Fruit fly (Drosophila melanogaster): ENCODE measurements around the gene Tmtc1.

Tmtc1 gene

dm6 chr2L:2759654-2760053, 82.1 kb downstream of the Tmtc1 start, which contains the start of the genes HemK2, Snapin and Tnpo-SR (continued):
- TF ChIP-seq Ravus (GFP tag; IDR thresholded peaks at IDR 0.05) (peak; percentile 81), CG13775 (GFP tag; optimal IDR thresholded peaks at IDR 0.05) (peak; percentile 93), dati (GFP tag; IDR thresholded peaks at IDR 0.05) (peak; percentile 73), Hr78 (GFP tag; optimal IDR thresholded peaks at IDR 0.05) (no peak), Deaf1 (tag; optimal IDR thresholded peaks at IDR 0.05) (peak; percentile 70), CG16779 (GFP tag; IDR thresholded peaks at IDR 0.05) (peak; percentile 66; the same call in 1 of the 2 replicates), CG17359 (tag; optimal IDR thresholded peaks at IDR 0.05) (peak; percentile 91), CG32767 (GFP tag; IDR thresholded peaks at IDR 0.05) (peak; percentile 83; the same call in 1 of the 2 replicates), Pdp1 (GFP tag; optimal IDR thresholded peaks at IDR 0.05) (peak; percentile 86 to 88), Ada2b (GFP tag; IDR thresholded peaks at IDR 0.05) (peak; percentile 91), CG12155 (GFP tag; optimal IDR thresholded peaks at IDR 0.05) (peak; percentile 91), CG3163 (GFP tag; optimal IDR thresholded peaks at IDR 0.05) (peak; percentile 59), Atf3 (GFP tag; optimal IDR thresholded peaks at IDR 0.05) (peak; percentile 84), CG14667 (GFP tag; IDR thresholded peaks at IDR 0.05) (peak; percentile 90), chinmo (GFP tag; IDR thresholded peaks at IDR 0.05; ENCODE audit: partially characterized antibody) (peak; percentile 90; the same call in 3 of the 4 replicates), CG13287 (GFP tag; IDR thresholded peaks at IDR 0.05; ENCODE audit: partially characterized antibody) (peak; percentile 99), Xrp1 (GFP tag; IDR thresholded peaks at IDR 0.05) (peak; percentile 95), CG3995 (GFP tag; optimal IDR thresholded peaks at IDR 0.05) (peak; percentile 68), kni (GFP tag; optimal IDR thresholded peaks at IDR 0.05) (peak; percentile 82), CG10979 (tag; optimal IDR thresholded peaks at IDR 0.05) (peak; percentile 85), Mrtf (GFP tag; IDR thresholded peaks at IDR 0.05) (peak; percentile 91), CG8478 (optimal IDR thresholded peaks at IDR 0.05) (no peak), Asciz (GFP tag; optimal IDR thresholded peaks at IDR 0.05) (peak; percentile 72), CG7271 (tag; optimal IDR thresholded peaks at IDR 0.05) (peak; percentile 73), dan (GFP tag; IDR thresholded peaks at IDR 0.05) (no peak; the same call in 1 of the 2 replicates), ttk (GFP tag; IDR thresholded peaks at IDR 0.05) (peak; percentile 89), Dfd (GFP tag; optimal IDR thresholded peaks at IDR 0.05) (no peak), CG31224 (GFP tag; IDR thresholded peaks at IDR 0.05) (peak; percentile 84), abd-A (tag; optimal IDR thresholded peaks at IDR 0.05) (peak; percentile 95), CG8765 (GFP tag; IDR thresholded peaks at IDR 0.05) (peak; percentile 94), Ptx1 (GFP tag; IDR thresholded peaks at IDR 0.05) (peak; percentile 96), Six4 (GFP tag; optimal IDR thresholded peaks at IDR 0.05) (peak; percentile 77), mam (GFP tag; optimal IDR thresholded peaks at IDR 0.05) (peak; percentile 91), Lim3 (GFP tag; IDR thresholded peaks at IDR 0.05) (peak; percentile 60; the same call in 1 of the 2 replicates), CG17802 (tag; optimal IDR thresholded peaks at IDR 0.05) (peak; percentile 72), CHES-1-like (GFP tag; optimal IDR thresholded peaks at IDR 0.05) (peak; percentile 85), gt (GFP tag; IDR thresholded peaks at IDR 0.05) (peak; percentile 91), CG8924 (tag; optimal IDR thresholded peaks at IDR 0.05) (peak; percentile 92), Doc2 (GFP tag; IDR thresholded peaks at IDR 0.05) (no peak; the same call in 1 of the 2 replicates), CG4424 (GFP tag; optimal IDR thresholded peaks at IDR 0.05) (peak; percentile 90), pita (GFP tag; optimal IDR thresholded peaks at IDR 0.05) (no peak), br (optimal IDR thresholded peaks at IDR 0.05) (no peak), CG7987 (GFP tag; optimal IDR thresholded peaks at IDR 0.05) (peak; percentile 70), Dip2 (GFP tag; IDR thresholded peaks at IDR 0.05) (no peak; the same call in 1 of the 2 replicates), CG32532 (GFP tag; IDR thresholded peaks at IDR 0.05) (peak; percentile 93), cad (GFP tag; optimal IDR thresholded peaks at IDR 0.05) (no peak), CrebB (tag; optimal IDR thresholded peaks at IDR 0.05) (peak; percentile 88), CG6254 (GFP tag; optimal IDR thresholded peaks at IDR 0.05) (peak; percentile 73), CG10654 (GFP tag; optimal IDR thresholded peaks at IDR 0.05) (peak; percentile 80), trh (GFP tag; optimal IDR thresholded peaks at IDR 0.05) (peak; percentile 74), Hmx (GFP tag; optimal IDR thresholded peaks at IDR 0.05) (peak; percentile 46), fd64A (GFP tag; optimal IDR thresholded peaks at IDR 0.05) (peak; percentile 24)
